Worm (Caenorhabditis elegans) whole organism, dauer: ENCODE data around the gene ZK856.11.

Experiments used
- unc-62 ChIP-seq: sonication (generic microtip); optimal IDR thresholded peaks from 2 replicates; lab custom pipeline; 2017; ENCODE audit warnings: missing biosample characterization, missing genetic modification reagents, missing genetic modification characterization

ZK856.11 gene

DNA sequence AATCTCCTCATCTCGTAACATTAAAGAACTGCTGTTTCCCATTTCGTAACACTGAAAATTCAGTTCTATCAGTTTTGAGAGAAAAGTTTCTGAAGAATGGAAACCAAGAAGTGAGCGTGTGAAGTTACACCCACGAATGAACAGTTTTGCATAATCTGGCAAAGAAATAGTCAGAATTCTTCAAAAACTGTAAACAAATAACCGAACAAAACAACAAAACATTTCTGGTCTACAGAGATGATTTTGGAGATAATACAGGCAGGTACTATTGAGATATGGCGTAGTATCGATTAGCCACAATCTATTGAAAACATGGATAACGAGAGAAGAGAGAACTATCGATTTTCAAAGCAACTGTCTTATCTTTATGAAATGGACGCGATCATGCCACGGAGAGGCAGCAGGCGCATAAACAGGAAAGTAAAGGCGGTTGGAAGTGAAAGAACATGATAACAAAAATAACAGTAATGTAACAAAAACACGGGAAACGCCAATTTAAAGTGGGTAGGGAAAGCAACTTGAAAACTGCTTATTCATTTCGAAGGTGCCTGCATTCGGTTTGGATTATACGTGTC is 1.2 kb downstream of the ZK856.11 start, which contains the start of gene chpf-1:
TSS of gene chpf-1 (minus strand) at position 51 of the 575 bp plus-strand sequence.
- no peak for TF ChIP-seq unc-62 (GFP tag; lab: Kevin White, UChicago)

ce11 chrV:10202340-10202739 is 2.4 kb downstream of the ZK856.11 start:
- TF ChIP-seq unc-62 (GFP tag; lab: Kevin White, UChicago), result no peak

DNA sequence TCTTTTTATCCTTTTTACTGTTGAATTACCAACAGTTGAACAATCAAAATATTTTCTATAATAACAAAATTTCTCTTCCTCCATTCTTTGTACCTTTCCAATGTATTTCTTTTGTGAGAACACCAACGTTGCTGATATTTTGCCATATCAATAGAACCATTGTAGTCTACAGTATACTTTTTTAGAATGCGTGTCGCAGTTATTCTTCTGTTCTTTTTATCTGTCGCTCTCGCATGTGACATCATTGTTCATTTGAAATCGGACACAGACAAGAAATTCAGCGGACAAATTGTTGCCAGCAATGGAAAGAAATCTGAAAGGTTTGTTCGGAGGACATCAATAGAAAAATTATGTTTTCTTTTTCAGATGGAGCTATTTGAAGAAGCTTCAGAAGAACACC is 2.8 kb downstream of the ZK856.11 start, which contains the start of gene ZK856.7:
TSS of gene ZK856.7 (plus strand) at position 186 of the 400 bp plus-strand sequence.
- TF ChIP-seq unc-62 (GFP tag; lab: Kevin White, UChicago), result no peak

DNA sequence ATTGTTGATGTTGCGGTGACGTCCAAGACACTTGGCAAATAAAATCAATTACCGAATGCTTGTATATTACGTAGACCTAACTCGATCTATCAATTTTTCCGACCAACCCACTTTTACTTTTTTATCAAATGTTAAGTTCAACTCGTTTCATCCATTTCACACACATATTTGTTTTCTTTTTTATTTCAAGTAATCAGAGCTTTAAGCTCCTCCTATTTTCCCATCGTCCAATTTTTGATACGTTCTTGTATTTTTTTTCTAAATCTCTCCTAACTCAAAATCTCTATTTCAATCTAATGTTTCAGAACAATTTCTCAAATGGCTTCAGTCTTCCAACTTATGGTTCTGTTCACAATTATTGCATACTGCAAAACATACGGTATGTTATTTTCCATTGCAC is 6.4 kb downstream of the ZK856.11 start, which contains the start of gene ZK856.6:
TSS of gene ZK856.6 (plus strand) at position 301 of the 400 bp plus-strand sequence.
- no peak for TF ChIP-seq unc-62 (GFP tag; lab: Kevin White, UChicago)

ce11 chrV:10191242-10191641 is 13.5 kb downstream of the ZK856.11 start:
- no peak for TF ChIP-seq unc-62 (GFP tag; lab: Kevin White, UChicago)

- no peak for TF ChIP-seq unc-62 (GFP tag; lab: Kevin White, UChicago)
Observed at ce11 chrV:10190081-10190556, 14.6 kb downstream of the ZK856.11 start, which contains the start of gene ZK856.5. Gene ZK856.5 (minus strand): TSS chrV:10190131.

DNA sequence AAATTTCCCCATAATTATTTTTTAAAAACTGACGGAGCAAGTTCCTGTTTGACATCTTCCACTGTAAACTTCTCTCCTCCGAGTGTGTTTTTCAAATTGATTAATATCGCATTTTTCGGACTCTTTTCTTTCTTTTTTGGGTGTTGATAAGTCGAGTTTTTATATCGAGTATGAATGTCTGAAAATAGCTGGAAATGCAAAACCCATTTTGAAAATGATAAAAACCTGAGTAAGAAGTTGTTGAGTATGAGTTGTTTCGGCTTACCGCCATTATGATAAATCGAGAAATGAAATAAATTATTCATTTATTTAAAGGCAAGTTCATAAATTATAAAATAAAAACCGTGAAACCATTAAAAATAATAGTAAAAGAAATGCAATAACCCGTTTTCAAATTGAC is 19.0 kb downstream of the ZK856.11 start, which contains the start of gene ZK856.18:
TSS of gene ZK856.18 (minus strand) at position 289 of the 400 bp plus-strand sequence.
- no peak for TF ChIP-seq unc-62 (GFP tag; lab: Kevin White, UChicago)

ce11 chrV:10183810-10184209 is 20.9 kb downstream of the ZK856.11 start:
- no peak for TF ChIP-seq unc-62 (GFP tag; lab: Kevin White, UChicago)

- TF ChIP-seq unc-62 (GFP tag; lab: Kevin White, UChicago), result no peak
Observed at ce11 chrV:10182984-10183383, 21.8 kb downstream of the ZK856.11 start, which contains the start of gene ZK856.4. Gene ZK856.4 (plus strand): TSS chrV:10183284.

DNA sequence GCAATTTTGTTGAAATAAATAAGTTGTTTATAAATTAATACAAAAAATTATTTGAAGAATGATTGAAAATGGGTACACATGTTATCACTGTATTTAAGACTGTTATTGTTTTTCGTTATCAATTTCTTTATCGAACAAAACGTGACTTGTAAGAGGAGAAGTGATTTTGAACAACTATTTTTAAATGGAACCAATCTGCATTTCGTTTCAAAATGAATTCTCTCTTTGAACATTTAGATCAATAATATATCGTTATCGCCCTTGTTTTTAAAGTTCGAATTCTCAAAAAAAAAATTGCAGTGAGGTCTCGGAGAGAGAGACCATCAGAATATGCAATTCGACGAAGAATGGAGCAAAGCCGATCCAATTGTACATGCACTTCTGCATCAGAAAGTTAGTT is 25.5 kb downstream of the ZK856.11 start, which contains the start of gene cul-5:
TSS of gene cul-5 (plus strand) at position 301 of the 400 bp plus-strand sequence.
- TF ChIP-seq unc-62 (GFP tag; lab: Kevin White, UChicago), result no peak

ce11 chrV:10178166-10178565 is 26.6 kb downstream of the ZK856.11 start:
- no peak for TF ChIP-seq unc-62 (GFP tag; lab: Kevin White, UChicago)

- TF ChIP-seq unc-62 (GFP tag; lab: Kevin White, UChicago), result no peak
Observed at ce11 chrV:10174632-10175075, 30.1 kb downstream of the ZK856.11 start.

ce11 chrV:10173653-10174052 is 31.1 kb downstream of the ZK856.11 start, which contains the start of gene egl-3:
Gene egl-3 (minus strand): TSS chrV:10173753.
- TF ChIP-seq unc-62 (GFP tag; lab: Kevin White, UChicago), result no peak

DNA sequence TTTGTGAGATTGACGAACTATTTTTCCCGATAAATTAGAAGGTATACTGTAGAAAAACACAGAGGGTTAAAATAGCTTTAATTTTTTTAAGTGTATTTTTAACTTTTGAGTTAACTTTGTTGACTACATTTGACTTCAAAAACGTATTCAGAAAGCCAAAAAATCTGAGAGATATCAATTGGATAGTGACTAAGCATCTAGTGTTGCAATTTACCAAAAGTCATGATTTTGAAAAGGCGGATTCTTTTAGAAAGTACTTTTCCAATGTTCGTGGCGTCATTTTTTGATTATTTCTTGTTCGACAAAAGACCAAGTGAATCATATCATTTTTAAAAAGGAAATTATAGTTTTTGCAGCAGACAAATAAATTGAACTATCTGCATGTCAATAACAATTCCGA is 35.9 kb downstream of the ZK856.11 start:
- TF ChIP-seq unc-62 (GFP tag; lab: Kevin White, UChicago), result no peak

DNA sequence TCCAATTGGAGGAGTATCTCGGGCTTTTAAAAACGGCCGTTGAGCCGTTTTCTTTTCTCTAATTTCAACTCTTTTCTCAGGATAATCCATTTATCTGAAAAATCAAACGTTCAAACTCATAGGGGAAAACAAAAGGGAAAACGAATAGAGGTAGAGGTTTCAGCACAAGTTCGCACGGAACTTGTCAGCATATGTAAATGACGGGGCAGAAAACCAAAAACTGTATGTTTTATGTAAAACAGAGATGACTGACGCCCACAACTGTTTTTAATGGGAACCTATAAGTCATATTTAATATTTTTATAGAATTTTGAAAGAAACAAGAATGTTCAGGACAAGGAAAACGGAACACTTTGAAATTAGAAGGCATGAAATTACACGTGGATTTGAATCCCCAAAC is 38.4 kb downstream of the ZK856.11 start, which contains the start of gene C51E3.6:
TSS of gene C51E3.6 (minus strand) at position 101 of the 400 bp plus-strand sequence.
- no peak for TF ChIP-seq unc-62 (GFP tag; lab: Kevin White, UChicago)

ce11 chrV:10160954-10161353 is 43.8 kb downstream of the ZK856.11 start, which contains the start of gene C51E3.10:
Gene C51E3.10 (minus strand): TSS chrV:10161134.
- no peak for TF ChIP-seq unc-62 (GFP tag; lab: Kevin White, UChicago)
